Worm (Caenorhabditis elegans) whole organism, late embryonic: ENCODE results near the gene Y54G2A.77.
"Not testable (repeated sequence)": the region's sequence is repeated elsewhere in the genome, so short reads cannot be mapped to it uniquely, and the experiment has no call there.

Experiments
- C38D4.7 ChIP-seq: fragments of 200-800 bp; sonication (Bioruptor generic); optimal IDR thresholded peaks from 2 replicates; lab custom pipeline; 2018; ENCODE audit warnings: mild to moderate bottlenecking, missing genetic modification characterization, moderate library complexity, missing compliant biosample characterization
- T23F11.4 ChIP-seq: fragments of 200-800 bp; sonication (Bioruptor generic); optimal IDR thresholded peaks from 2 replicates; lab custom pipeline; 2018; ENCODE audit warnings: mild to moderate bottlenecking, missing genetic modification characterization, missing compliant biosample characterization
- ahr-1 ChIP-seq: sonication (generic microtip); optimal IDR thresholded peaks from 2 replicates; lab custom pipeline; 2016; ENCODE audit warnings: missing genetic modification characterization, missing compliant biosample characterization
- ama-1 ChIP-seq: fragments of 150-350 bp; optimal IDR thresholded peaks from 2 replicates; lab custom pipeline; 2014
- ceh-18 ChIP-seq: sonication (generic microtip); optimal IDR thresholded peaks from 2 replicates; lab custom pipeline; 2016; ENCODE audit warnings: missing genetic modification characterization, missing compliant biosample characterization
- ceh-22 ChIP-seq: sonication (generic microtip); optimal IDR thresholded peaks from 2 replicates; lab custom pipeline; 2017; ENCODE audit warnings: missing biosample characterization, missing genetic modification characterization
- ceh-30 ChIP-seq: fragments of 150-350 bp; optimal IDR thresholded peaks from 2 replicates; lab custom pipeline; 2014; ENCODE audit warnings: missing biosample characterization, missing genetic modification characterization
- ceh-31 ChIP-seq: sonication (generic microtip); optimal IDR thresholded peaks from 2 replicates; lab custom pipeline; 2016; ENCODE audit warnings: missing genetic modification characterization, missing compliant biosample characterization
- ceh-48 ChIP-seq: sonication (generic microtip); optimal IDR thresholded peaks from 2 replicates; lab custom pipeline; 2016; ENCODE audit warnings: missing genetic modification characterization, inconsistent platforms, missing compliant biosample characterization
- dve-1 ChIP-seq: sonication (generic microtip); optimal IDR thresholded peaks from 2 replicates; lab custom pipeline; 2017; ENCODE audit warnings: antibody characterized with exemption, mild to moderate bottlenecking, missing genetic modification characterization, missing compliant biosample characterization
- elt-2 ChIP-seq: sonication (generic microtip); optimal IDR thresholded peaks from 2 replicates; lab custom pipeline; 2016; ENCODE audit warnings: missing genetic modification reagents, missing genetic modification characterization, missing compliant biosample characterization
- fax-1 ChIP-seq: sonication (generic microtip); optimal IDR thresholded peaks from 2 replicates; lab custom pipeline; 2016; ENCODE audit warnings: missing genotype, missing genetic modification characterization, missing compliant biosample characterization
- hlh-30 ChIP-seq: sonication (generic microtip); optimal IDR thresholded peaks from 2 replicates; lab custom pipeline; 2017; ENCODE audit warnings: antibody characterized with exemption, missing genetic modification characterization, missing compliant biosample characterization; ENCODE audit not compliant: insufficient read depth
- lim-6 ChIP-seq: sonication (generic microtip); optimal IDR thresholded peaks from 2 replicates; lab custom pipeline; 2016; ENCODE audit warnings: missing genetic modification characterization, missing compliant biosample characterization
- madf-2 ChIP-seq: sonication (generic microtip); optimal IDR thresholded peaks from 2 replicates; lab custom pipeline; 2017; ENCODE audit warnings: missing genetic modification characterization, missing compliant biosample characterization
- mec-3 ChIP-seq: sonication (generic microtip); optimal IDR thresholded peaks from 2 replicates; lab custom pipeline; 2016; ENCODE audit warnings: borderline replicate concordance, missing genetic modification characterization, missing compliant biosample characterization
- nfya-1 ChIP-seq: sonication (generic microtip); optimal IDR thresholded peaks from 2 replicates; lab custom pipeline; 2017; ENCODE audit warnings: missing genetic modification characterization, mild to moderate bottlenecking, missing compliant biosample characterization, antibody characterized with exemption, moderate library complexity
- nhr-232 ChIP-seq: sonication (generic microtip); optimal IDR thresholded peaks from 2 replicates; lab custom pipeline; 2016; ENCODE audit warnings: missing genetic modification characterization, missing compliant biosample characterization
- odd-2 ChIP-seq: sonication (generic microtip); optimal IDR thresholded peaks from 2 replicates; lab custom pipeline; 2017; ENCODE audit warnings: antibody characterized with exemption, mild to moderate bottlenecking, missing genetic modification characterization, missing compliant biosample characterization
- pag-3 ChIP-seq: sonication (generic microtip); optimal IDR thresholded peaks from 2 replicates; lab custom pipeline; 2016; ENCODE audit warnings: missing compliant biosample characterization, missing genetic modification characterization, borderline replicate concordance
- pat-9 ChIP-seq: fragments of 200-800 bp; sonication (Bioruptor generic); optimal IDR thresholded peaks from 2 replicates; lab custom pipeline; 2018; ENCODE audit warnings: mild to moderate bottlenecking, missing genetic modification characterization, moderate library complexity, missing compliant biosample characterization
- pha-2 ChIP-seq: sonication (generic microtip); optimal IDR thresholded peaks from 2 replicates; lab custom pipeline; 2017; ENCODE audit warnings: mild to moderate bottlenecking, missing genetic modification characterization, missing compliant biosample characterization
- ref-2 ChIP-seq: sonication (generic microtip); optimal IDR thresholded peaks from 2 replicates; lab custom pipeline; 2016; ENCODE audit warnings: missing genetic modification characterization, missing compliant biosample characterization
- sdc-2 ChIP-seq: sonication (generic microtip); optimal IDR thresholded peaks from 2 replicates; lab custom pipeline; 2016; ENCODE audit warnings: missing genotype, missing genetic modification characterization, missing compliant biosample characterization
- tbx-7 ChIP-seq: sonication (generic microtip); optimal IDR thresholded peaks from 2 replicates; lab custom pipeline; 2016; ENCODE audit warnings: missing genotype, missing genetic modification characterization, missing compliant biosample characterization
- unc-42 ChIP-seq: sonication (generic microtip); optimal IDR thresholded peaks from 2 replicates; lab custom pipeline; 2016; ENCODE audit warnings: missing genotype, missing genetic modification characterization, missing compliant biosample characterization
- unc-55 ChIP-seq: sonication (generic microtip); optimal IDR thresholded peaks from 2 replicates; lab custom pipeline; 2017; ENCODE audit warnings: missing biosample characterization, missing genetic modification reagents, missing genetic modification characterization
- unc-86 ChIP-seq: sonication (generic microtip); optimal IDR thresholded peaks from 2 replicates; lab custom pipeline; 2016; ENCODE audit warnings: missing genetic modification characterization, missing compliant biosample characterization
- zip-5 ChIP-seq: sonication (generic microtip); optimal IDR thresholded peaks from 2 replicates; lab custom pipeline; 2016; ENCODE audit warnings: missing genetic modification characterization, missing compliant biosample characterization
- ztf-16 ChIP-seq: sonication (generic microtip); optimal IDR thresholded peaks from 2 replicates; lab custom pipeline; 2017; ENCODE audit warnings: missing genetic modification characterization, missing compliant biosample characterization

Gene Y54G2A.77

ce11 chrIV:2775992-2776630 is 13.6 kb downstream of the Y54G2A.77 start (continued):
- TF ChIP-seq C38D4.7 (GFP tag; lab: Kevin White, UChicago) (no peak), ztf-16 (tag; lab: Kevin White, UChicago) (no peak), unc-86 (tag; lab: Kevin White, UChicago) (no peak), mec-3 (no peak), pha-2 (tag; lab: Kevin White, UChicago) (no peak), pat-9 (tag; lab: Kevin White, UChicago) (no peak), sdc-2 (tag; lab: Kevin White, UChicago) (no peak), hlh-30 (tag; lab: Kevin White, UChicago) (peak; percentile 72), nfya-1 (peak; percentile 31), lim-6 (tag; lab: Kevin White, UChicago) (no peak), T23F11.4 (no peak), zip-5 (no peak)

ce11 chrIV:2776733-2777132 is 14.3 kb downstream of the Y54G2A.77 start:
- TF ChIP-seq unc-55 (GFP tag; lab: Kevin White, UChicago) (no peak), elt-2 (tag; lab: Kevin White, UChicago) (no peak)
- TF ChIP-seq, all 69 proteins: peak for 0

ce11 chrIV:2777841-2778240 is 15.4 kb downstream of the Y54G2A.77 start, which contains the start of gene Y54G2A.72:
Y54G2A.72 (plus strand) TSS chrIV:2778141.
- TF ChIP-seq ceh-22; ceh-18 (tag; lab: Kevin White, UChicago); ahr-1 (tag; lab: Kevin White, UChicago): not testable (repeated sequence)

- TF ChIP-seq ceh-22 (no peak), ref-2 (tag; lab: Kevin White, UChicago) (no peak), unc-86 (tag; lab: Kevin White, UChicago) (no peak), pha-2 (tag; lab: Kevin White, UChicago) (no peak), ceh-30 (tag; lab: Kevin White, UChicago) (no peak)
Observed at ce11 chrIV:2782793-2783540, 20.5 kb downstream of the Y54G2A.77 start, which contains the start of gene Y54G2A.12. Y54G2A.12 (minus strand) TSS chrIV:2782843.

ce11 chrIV:2785057-2785456 is 22.6 kb downstream of the Y54G2A.77 start:
- TF ChIP-seq nfya-1 (peak; percentile 44), ceh-48 (tag; lab: Kevin White, UChicago) (no peak), unc-55 (GFP tag; lab: Kevin White, UChicago) (peak; percentile 14), ceh-30 (tag; lab: Kevin White, UChicago) (no peak), odd-2 (tag; lab: Kevin White, UChicago) (no peak), unc-42 (tag; lab: Kevin White, UChicago) (peak; percentile 71)

- TF ChIP-seq pag-3 (tag; lab: Kevin White, UChicago); nhr-232 (tag; lab: Kevin White, UChicago); tbx-7: not testable (repeated sequence)
- TF ChIP-seq, all 69 proteins: peak for 0; not testable (repeated sequence) for 69
Observed at ce11 chrIV:2788389-2788788, 25.9 kb downstream of the Y54G2A.77 start, which contains the start of gene atln-1. atln-1 (plus strand) TSS chrIV:2788689.

- TF ChIP-seq dve-1 (tag; lab: Kevin White, UChicago), result no peak
- no peak for TF ChIP-seq madf-2 (tag; lab: Kevin White, UChicago)
- TF ChIP-seq pag-3 (tag; lab: Kevin White, UChicago), result no peak
- TF ChIP-seq ama-1, result no peak
- TF ChIP-seq ceh-31, result no peak
- no peak for TF ChIP-seq elt-2 (tag; lab: Kevin White, UChicago)
- no peak for TF ChIP-seq fax-1
- TF ChIP-seq nfya-1, result peak; percentile 72
- TF ChIP-seq, all 69 proteins: peak for 1
Observed at ce11 chrIV:2793956-2794355, 31.5 kb downstream of the Y54G2A.77 start.
